Fruit fly (Drosophila melanogaster) whole organism, wandering third instar larva: ENCODE data around the gene scpr-C.
A peak's percentile ranks its signal among the peaks of the same experiment; 100 is the strongest.

Experiments
- Abd-B ChIP-seq: fragments of >200 bp; optimal IDR thresholded peaks from 2 replicates; lab custom pipeline; 2017; ENCODE audit warnings: missing biosample characterization, missing genetic modification characterization
- CG32264 ChIP-seq: fragments of 200-800 bp; sonication (Bioruptor generic); optimal IDR thresholded peaks from 2 replicates; lab custom pipeline; 2016; ENCODE audit warnings: missing biosample characterization, missing genetic modification characterization
- CG9705 ChIP-seq: fragments of 200-800 bp; sonication (Bioruptor generic); optimal IDR thresholded peaks from 2 replicates; lab custom pipeline; 2018; ENCODE audit warnings: missing biosample characterization, mild to moderate bottlenecking, missing genetic modification characterization
- CrebA ChIP-seq: fragments of 200-800 bp; sonication (Bioruptor generic); optimal IDR thresholded peaks from 2 replicates; lab custom pipeline; 2016; ENCODE audit warnings: missing biosample characterization, mild to moderate bottlenecking, missing genetic modification characterization, borderline replicate concordance
- Dfd ChIP-seq: fragments of >200 bp; optimal IDR thresholded peaks from 2 replicates; lab custom pipeline; 2017; ENCODE audit warnings: missing biosample characterization, missing genetic modification characterization
- Dif ChIP-seq: fragments of 200-275, 200-300 bp; sonication (Bioruptor generic); optimal IDR thresholded peaks from 2 replicates; lab custom pipeline; 2018; ENCODE audit warnings: missing biosample characterization, missing genetic modification characterization; ENCODE audit not compliant: partially characterized antibody
- GATAd ChIP-seq: sonication (Bioruptor generic); optimal IDR thresholded peaks from 2 replicates; lab custom pipeline; 2016; ENCODE audit warnings: missing biosample characterization, missing genetic modification characterization
- HLH106 ChIP-seq: fragments of 200-800 bp; optimal IDR thresholded peaks from 3 replicates; lab custom pipeline; 2019; ENCODE audit warnings: missing biosample characterization, mild to moderate bottlenecking, missing genetic modification characterization, moderate library complexity
- Hnf4 ChIP-seq: fragments of 200-800 bp; sonication (Bioruptor generic); optimal IDR thresholded peaks from 2 replicates; lab custom pipeline; 2016; ENCODE audit warnings: missing biosample characterization, mild to moderate bottlenecking, missing genetic modification characterization
- Hr78 ChIP-seq: fragments of >200 bp; optimal IDR thresholded peaks from 2 replicates; lab custom pipeline; 2017; ENCODE audit warnings: missing biosample characterization, missing genetic modification characterization
- Hr83 ChIP-seq: fragments of 200-300 bp; sonication (Bioruptor generic); optimal IDR thresholded peaks from 2 replicates; lab custom pipeline; 2016; ENCODE audit warnings: missing biosample characterization, mild to moderate bottlenecking, missing genetic modification characterization, moderate library complexity; ENCODE audit not compliant: poor library complexity, severe bottlenecking
- Jra ChIP-seq: sonication (Bioruptor generic); optimal IDR thresholded peaks from 2 replicates; lab custom pipeline; 2016; ENCODE audit warnings: missing biosample characterization, missing genetic modification characterization
- Mio ChIP-seq: sonication (Bioruptor generic); optimal IDR thresholded peaks from 2 replicates; lab custom pipeline; 2016; ENCODE audit warnings: missing biosample characterization, missing genetic modification characterization
- Myc ChIP-seq: fragments of >200 bp; optimal IDR thresholded peaks from 2 replicates; lab custom pipeline; 2017
- N ChIP-seq: fragments of >200 bp; optimal IDR thresholded peaks from 2 replicates; lab custom pipeline; 2018; ENCODE audit warnings: missing biosample characterization, missing external identifiers, missing genetic modification characterization
- OdsH ChIP-seq: fragments of 200-800 bp; sonication (Bioruptor generic); optimal IDR thresholded peaks from 2 replicates; lab custom pipeline; 2016; ENCODE audit warnings: missing biosample characterization, mild to moderate bottlenecking, missing genetic modification characterization
- Rel ChIP-seq, 2 experiments: fragments of 200-800 bp; sonication (Bioruptor generic) in 1 of 2; optimal IDR thresholded peaks; 2 replicates in 1 of 2; 3 replicates in 1 of 2; lab custom pipeline; 2016 to 2019; ENCODE audit warnings: mild to moderate bottlenecking in 2 of 2, missing biosample characterization in 2 of 2, missing genetic modification characterization in 2 of 2, moderate library complexity in 1 of 2
- Sp1 ChIP-seq: fragments of 200-800 bp; sonication (Bioruptor generic); optimal IDR thresholded peaks from 3 replicates; lab custom pipeline; 2019; ENCODE audit warnings: missing biosample characterization, mild to moderate bottlenecking, missing genetic modification characterization, moderate library complexity
- Vsx2 ChIP-seq: fragments of 200-300, 225-300 bp; sonication (Bioruptor generic); optimal IDR thresholded peaks from 2 replicates; lab custom pipeline; 2018; ENCODE audit warnings: missing biosample characterization, missing genetic modification characterization; ENCODE audit not compliant: partially characterized antibody
- br ChIP-seq: fragments of 200-800 bp; sonication (Bioruptor generic); optimal IDR thresholded peaks from 2 replicates; lab custom pipeline; 2016; ENCODE audit warnings: missing biosample characterization, missing genetic modification characterization
- brk ChIP-seq: fragments of 200-800 bp; sonication (Bioruptor generic); optimal IDR thresholded peaks from 2 replicates; lab custom pipeline; 2016; ENCODE audit warnings: missing biosample characterization, mild to moderate bottlenecking, missing genetic modification characterization
- dl ChIP-seq, 2 experiments: fragments of 175-275, 200-275 bp in 1 of 2; fragments of 200-275 bp in 1 of 2; sonication (Bioruptor generic); optimal IDR thresholded peaks; lab custom pipeline; 2018; ENCODE audit warnings: mild to moderate bottlenecking in 2 of 2, missing biosample characterization in 2 of 2, missing genetic modification characterization in 2 of 2, moderate library complexity in 2 of 2; ENCODE audit not compliant: partially characterized antibody in 2 of 2, insufficient read depth in 1 of 2
- dmrt93B ChIP-seq: fragments of 200-800 bp; sonication (Bioruptor generic); optimal IDR thresholded peaks from 2 replicates; lab custom pipeline; 2018; ENCODE audit warnings: missing biosample characterization, mild to moderate bottlenecking, missing genetic modification characterization
- dsf ChIP-seq: sonication (Bioruptor generic); optimal IDR thresholded peaks from 2 replicates; lab custom pipeline; 2016; ENCODE audit warnings: missing biosample characterization, missing genetic modification characterization, borderline replicate concordance
- ey ChIP-seq: fragments of 200-800 bp; sonication (Bioruptor generic); optimal IDR thresholded peaks from 2 replicates; lab custom pipeline; 2016; ENCODE audit warnings: missing biosample characterization, missing genetic modification characterization
- foxo ChIP-seq, 2 experiments: fragments of 200-800 bp; sonication (Bioruptor generic); optimal IDR thresholded peaks; 2 replicates in 1 of 2; 3 replicates in 1 of 2; lab custom pipeline; 2016 to 2017; ENCODE audit warnings: missing biosample characterization in 2 of 2, missing genetic modification characterization in 2 of 2
- fru ChIP-seq: fragments of 200-800 bp; sonication (Bioruptor generic); optimal IDR thresholded peaks from 3 replicates; lab custom pipeline; 2016; ENCODE audit warnings: missing biosample characterization, mild to moderate bottlenecking, missing genetic modification characterization
- h ChIP-seq: fragments of 200-800 bp; sonication (Bioruptor generic); optimal IDR thresholded peaks from 3 replicates; lab custom pipeline; 2016; ENCODE audit warnings: missing biosample characterization, mild to moderate bottlenecking, missing genetic modification characterization
- jim ChIP-seq: fragments of 175-275, 200-325 bp; sonication (Bioruptor generic); optimal IDR thresholded peaks from 2 replicates; lab custom pipeline; 2016; ENCODE audit warnings: missing biosample characterization, mild to moderate bottlenecking, missing genetic modification characterization
- lola ChIP-seq: fragments of >200 bp; optimal IDR thresholded peaks from 2 replicates; lab custom pipeline; 2017; ENCODE audit warnings: missing biosample characterization, missing genetic modification characterization
- pan ChIP-seq: fragments of >200 bp; optimal IDR thresholded peaks from 2 replicates; lab custom pipeline; 2017
- psq ChIP-seq: fragments of 200-800 bp; sonication (Bioruptor generic); optimal IDR thresholded peaks from 3 replicates; lab custom pipeline; 2017; ENCODE audit warnings: missing biosample characterization, mild to moderate bottlenecking, missing genetic modification characterization, moderate library complexity
- rgr ChIP-seq: fragments of 200-800 bp; sonication (Bioruptor generic); optimal IDR thresholded peaks from 3 replicates; lab custom pipeline; 2016; ENCODE audit warnings: missing biosample characterization, mild to moderate bottlenecking, missing genetic modification characterization
- sage ChIP-seq: fragments of 200-800 bp; sonication (Bioruptor generic); optimal IDR thresholded peaks from 2 replicates; lab custom pipeline; 2016; ENCODE audit warnings: missing biosample characterization, mild to moderate bottlenecking, missing genetic modification characterization
- sv ChIP-seq: fragments of 200-800 bp; sonication (Bioruptor generic); optimal IDR thresholded peaks from 3 replicates; lab custom pipeline; 2016; ENCODE audit warnings: missing biosample characterization, missing genetic modification characterization
- tai ChIP-seq: sonication (Bioruptor generic); optimal IDR thresholded peaks from 2 replicates; lab custom pipeline; 2016; ENCODE audit warnings: missing biosample characterization, missing genetic modification characterization
- usp ChIP-seq: fragments of >200 bp; optimal IDR thresholded peaks from 2 replicates; lab custom pipeline; 2017; ENCODE audit warnings: missing biosample characterization, missing genetic modification characterization
- woc ChIP-seq: sonication (Bioruptor generic); optimal IDR thresholded peaks from 2 replicates; lab custom pipeline; 2016; ENCODE audit warnings: missing biosample characterization, mild to moderate bottlenecking, missing genetic modification characterization

The scpr-C gene

DNA sequence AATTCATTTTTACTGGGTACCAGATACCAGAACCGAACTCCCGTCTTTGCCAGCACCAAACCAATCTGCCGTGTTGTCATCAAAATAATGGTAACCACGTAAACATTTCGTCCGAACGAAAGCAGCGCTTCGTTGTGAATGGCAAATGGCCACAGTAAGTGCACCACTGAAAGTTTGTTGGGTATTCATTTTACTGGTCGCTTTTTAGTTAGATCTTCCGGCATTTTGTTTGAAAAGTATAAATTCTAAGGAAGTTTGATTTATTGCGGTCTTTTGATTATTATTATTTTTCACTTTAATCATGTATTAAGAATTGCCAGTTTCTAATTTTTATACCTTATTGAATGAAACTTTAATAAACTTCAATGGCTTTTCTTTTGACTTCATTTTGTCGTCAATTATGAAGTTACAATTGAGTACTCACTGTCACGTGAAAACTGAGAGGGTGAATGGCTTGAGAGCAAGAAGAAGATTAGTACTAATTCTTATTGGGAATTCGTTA lies 10.8 kb upstream of the scpr-C start, which contains the start of gene ZnT86D (continued):
- TF ChIP-seq brk (GFP tag; lab: Kevin White, UChicago), result no peak

DNA sequence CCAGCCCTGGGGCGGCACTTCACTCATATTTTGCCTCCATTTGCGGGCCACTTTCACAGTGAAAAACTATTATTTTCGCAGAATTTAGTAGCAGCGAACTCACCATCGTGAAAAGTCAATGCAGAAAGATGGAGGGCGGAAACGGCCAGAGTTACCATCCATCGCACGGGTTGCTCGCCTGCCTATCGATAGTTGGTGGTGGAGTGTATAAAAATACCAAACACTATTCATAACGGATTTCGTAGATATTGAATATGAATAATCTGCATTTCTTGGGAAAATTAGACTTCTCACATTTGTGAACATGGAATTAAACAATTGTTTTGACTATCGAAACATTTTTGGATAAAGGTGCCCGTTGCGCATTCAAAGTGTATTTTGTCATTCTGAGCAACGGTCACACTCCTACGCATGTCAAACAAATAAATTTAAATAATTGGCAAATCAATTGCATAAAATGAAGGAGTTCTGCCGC lies 9.1 kb upstream of the scpr-C start, which contains the start of the genes RpS25 and CG4820:
Gene RpS25 (minus strand): TSS at position 132 of the 475 bp plus-strand sequence.
Gene CG4820 (plus strand): TSS at position 380 of the 475 bp plus-strand sequence.
- TF ChIP-seq Sp1 (peak; percentile 89), CG9705 (peak; percentile 91), fru (peak; percentile 83), Rel (GFP tag; optimal IDR thresholded peaks at IDR 0.05; lab: Kevin White, UChicago) (no peak), Rel (tag; optimal IDR thresholded peaks at IDR 0.05; lab: Kevin White, UChicago) (peak; percentile 61), sv (GFP tag; lab: Kevin White, UChicago) (peak; percentile 82), ey (GFP tag; lab: Kevin White, UChicago) (peak; percentile 69), Myc (lab: Kevin White, UChicago) (peak; percentile 60), rgr (GFP tag; lab: Kevin White, UChicago) (peak; percentile 93), Hnf4 (peak; percentile 52), Vsx2 (GFP tag; lab: Kevin White, UChicago) (peak; percentile 95), woc (GFP tag; lab: Kevin White, UChicago) (peak; percentile 12), Mio (peak; percentile 77), GATAd (GFP tag; lab: Kevin White, UChicago) (no peak), Hr78 (GFP tag; lab: Kevin White, UChicago) (no peak), N (no peak), CG32264 (peak; percentile 56), CrebA (GFP tag; lab: Kevin White, UChicago) (no peak), foxo (GFP tag; optimal IDR thresholded peaks at IDR 0.05; lab: Kevin White, UChicago) (peak in 1 of 2 experiments; percentile 78), pan (no peak), Dif (GFP tag; lab: Kevin White, UChicago) (peak; percentile 52), Dfd (no peak), Abd-B (GFP tag; lab: Kevin White, UChicago) (no peak), Hr83 (GFP tag; lab: Kevin White, UChicago) (peak; percentile 93), lola (GFP tag; lab: Kevin White, UChicago) (no peak), OdsH (peak; percentile 82), h (GFP tag; lab: Kevin White, UChicago) (peak; percentile 89), dl (GFP tag; optimal IDR thresholded peaks at IDR 0.05; lab: Kevin White, UChicago; ENCODE audit: insufficient read depth in 1 of 2, partially characterized antibody in 2 of 2) (no peak), dmrt93B (peak; percentile 95), br (peak; percentile 88), dsf (peak; percentile 18), brk (GFP tag; lab: Kevin White, UChicago) (no peak), sage (GFP tag; lab: Kevin White, UChicago) (no peak), Jra (GFP tag; lab: Kevin White, UChicago) (peak; percentile 78), tai (GFP tag; lab: Kevin White, UChicago) (no peak), usp (GFP tag; lab: Kevin White, UChicago) (no peak), psq (GFP tag; lab: Kevin White, UChicago) (peak; percentile 63), jim (GFP tag; lab: Kevin White, UChicago) (no peak), HLH106 (tag; lab: Kevin White, UChicago) (peak; percentile 83)
- TF ChIP-seq, all 38 proteins: peak for 24

DNA sequence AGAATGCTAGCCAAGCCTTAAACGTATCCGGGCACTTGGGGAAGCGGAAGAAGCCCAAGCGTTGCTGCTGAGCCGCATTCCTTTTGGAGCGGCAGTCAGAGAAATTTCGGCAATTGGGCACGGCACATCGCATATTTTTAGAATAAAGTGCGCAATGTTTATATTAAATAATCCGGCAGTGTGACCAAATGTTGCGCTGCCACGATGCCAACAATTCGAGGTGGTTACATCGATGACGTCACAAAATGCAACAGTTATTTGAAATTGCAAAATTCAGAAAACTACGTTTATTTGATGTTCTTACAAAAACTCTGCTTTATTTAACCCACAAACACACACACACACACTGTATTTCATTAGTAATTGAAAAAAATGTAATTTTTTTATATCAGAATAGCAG lies 5.4 kb upstream of the scpr-C start, which contains the start of gene CG6689:
Gene CG6689 (minus strand): TSS at position 182 of the 400 bp plus-strand sequence.
- TF ChIP-seq pan (no peak), usp (GFP tag; lab: Kevin White, UChicago) (no peak), Hr83 (GFP tag; lab: Kevin White, UChicago) (peak; percentile 46), woc (GFP tag; lab: Kevin White, UChicago) (peak; percentile 64), h (GFP tag; lab: Kevin White, UChicago) (peak; percentile 8)
